Worm (Caenorhabditis elegans): Measurements from ENCODE around the gene npr-24.

npr-24 gene

DNA sequence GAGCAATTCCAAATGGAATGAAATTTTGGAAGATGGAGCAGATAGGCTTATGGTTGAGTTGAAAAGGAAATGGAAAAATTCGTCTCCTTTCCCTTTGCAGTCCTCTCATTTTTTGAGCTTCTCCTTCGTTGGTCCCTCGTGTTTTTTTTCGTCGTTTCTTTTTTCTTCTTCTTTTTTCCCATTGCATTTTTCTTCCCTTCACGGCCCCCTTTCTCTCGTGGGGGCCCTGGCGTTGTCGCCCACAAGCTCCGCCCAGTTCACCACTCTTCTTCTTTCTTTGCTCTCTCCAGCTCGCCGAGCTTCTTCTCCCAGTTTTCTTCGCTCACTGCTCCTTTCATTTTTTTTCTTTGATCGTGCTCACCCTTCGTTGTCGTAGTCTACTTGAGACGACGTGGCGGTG, 32.8 kb upstream of the npr-24 start:
- TF ChIP-seq ztf-1 (GFP tag; conservative IDR thresholded peaks at IDR 0.05) (no peak), ceh-16 (tag; optimal IDR thresholded peaks at IDR 0.05) (no peak), unc-55 (GFP tag; optimal IDR thresholded peaks at IDR 0.05) (peak; percentile 48), ztf-11 (tag; optimal IDR thresholded peaks at IDR 0.05) (no peak), sma-3 (GFP tag; optimal IDR thresholded peaks at IDR 0.05) (no peak), unc-39 (tag; optimal IDR thresholded peaks at IDR 0.05) (no peak), blmp-1 (tag; optimal IDR thresholded peaks at IDR 0.05; ENCODE audit: insufficient read depth) (no peak), zag-1 (tag; optimal IDR thresholded peaks at IDR 0.05) (peak; percentile 36), nhr-12 (tag; optimal IDR thresholded peaks at IDR 0.05) (no peak), nhr-25 (tag; optimal IDR thresholded peaks at IDR 0.05) (no peak), crh-2 (tag; optimal IDR thresholded peaks at IDR 0.05) (peak; percentile 47), sma-9 (GFP tag; optimal IDR thresholded peaks at IDR 0.05) (peak; percentile 4), sma-9 (tag; optimal IDR thresholded peaks at IDR 0.05) (no peak), mdl-1 (tag; optimal IDR thresholded peaks at IDR 0.05) (peak in 1 of 2 experiments; percentile 77), lin-11 (tag; optimal IDR thresholded peaks at IDR 0.05) (peak; percentile 12), lsy-2 (tag; optimal IDR thresholded peaks at IDR 0.05) (peak in 1 of 2 experiments; percentile 29), ztf-4 (tag; optimal IDR thresholded peaks at IDR 0.05) (no peak), snpc-4 (tag; optimal IDR thresholded peaks at IDR 0.05) (no peak), F13H6.1 (tag; optimal IDR thresholded peaks at IDR 0.05) (peak; percentile 52), Y55F3AM.14 (GFP tag; optimal IDR thresholded peaks at IDR 0.05) (peak; percentile 53), R02D3.7 (tag; optimal IDR thresholded peaks at IDR 0.05) (no peak), C34F6.9 (tag; optimal IDR thresholded peaks at IDR 0.05) (peak; percentile 24), sem-4 (tag; optimal IDR thresholded peaks at IDR 0.05) (peak; percentile 27)

- TF ChIP-seq unc-55 (GFP tag; optimal IDR thresholded peaks at IDR 0.05), result peak; percentile 25
- TF ChIP-seq lin-11 (tag; optimal IDR thresholded peaks at IDR 0.05), result no peak
- TF ChIP-seq ZK546.5 (tag; optimal IDR thresholded peaks at IDR 0.05), result no peak
- TF ChIP-seq lsy-2 (tag; optimal IDR thresholded peaks at IDR 0.05), result no peak
These were observed 31.7 kb upstream of the npr-24 start for ce11 chrX:17518293-17518692.

ce11 chrX:17517872-17518271, 31.2 kb upstream of the npr-24 start:
- TF ChIP-seq sma-3 (GFP tag; optimal IDR thresholded peaks at IDR 0.05) (no peak), peb-1 (tag; optimal IDR thresholded peaks at IDR 0.05) (no peak), nhr-237 (tag; optimal IDR thresholded peaks at IDR 0.05) (no peak), nhr-11 (tag; optimal IDR thresholded peaks at IDR 0.05) (no peak), C34F6.9 (tag; optimal IDR thresholded peaks at IDR 0.05) (no peak), nhr-10 (tag; optimal IDR thresholded peaks at IDR 0.05) (no peak), unc-39 (tag; optimal IDR thresholded peaks at IDR 0.05) (no peak), dmd-4 (tag; optimal IDR thresholded peaks at IDR 0.05) (no peak), crh-2 (tag; optimal IDR thresholded peaks at IDR 0.05) (no peak), sma-9 (GFP tag; optimal IDR thresholded peaks at IDR 0.05) (no peak), sma-9 (tag; optimal IDR thresholded peaks at IDR 0.05) (no peak), lin-13 (GFP tag; optimal IDR thresholded peaks at IDR 0.05) (no peak), egl-27 (tag; optimal IDR thresholded peaks at IDR 0.05) (no peak), skn-1 (tag; optimal IDR thresholded peaks at IDR 0.05) (no peak), nhr-12 (tag; optimal IDR thresholded peaks at IDR 0.05) (no peak), fos-1 (tag; optimal IDR thresholded peaks at IDR 0.05) (no peak), ZK546.5 (tag; optimal IDR thresholded peaks at IDR 0.05) (no peak), ztf-1 (GFP tag; conservative IDR thresholded peaks at IDR 0.05) (no peak), snpc-4 (tag; optimal IDR thresholded peaks at IDR 0.05) (no peak)

DNA sequence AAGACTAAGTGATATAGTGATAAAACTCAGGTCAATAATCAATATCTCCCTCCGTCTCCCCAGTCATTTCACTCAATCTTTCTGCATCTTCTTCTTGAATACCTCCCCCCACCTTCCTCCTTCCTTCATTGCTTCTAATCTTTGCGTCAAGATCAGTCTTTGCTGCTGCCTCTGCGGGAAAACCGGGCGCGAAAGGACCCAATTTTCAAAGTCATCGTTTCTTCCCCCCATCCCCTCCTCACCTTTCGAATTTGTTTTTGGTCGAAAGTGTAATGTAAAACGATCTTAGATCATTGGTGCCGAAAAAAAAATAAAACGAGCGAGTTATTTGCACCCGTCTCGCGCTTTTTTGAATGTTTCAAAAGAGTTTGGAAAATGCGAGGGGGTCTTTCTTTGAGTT, 30.3 kb upstream of the npr-24 start:
- no peak for TF ChIP-seq fos-1 (tag; optimal IDR thresholded peaks at IDR 0.05)
- TF ChIP-seq ceh-16 (tag; optimal IDR thresholded peaks at IDR 0.05), result no peak
- peak; percentile 31 for TF ChIP-seq sma-9 (GFP tag; optimal IDR thresholded peaks at IDR 0.05)
- no peak for TF ChIP-seq sma-9 (tag; optimal IDR thresholded peaks at IDR 0.05)
- TF ChIP-seq ztf-4 (tag; optimal IDR thresholded peaks at IDR 0.05), result no peak
- TF ChIP-seq mab-5 (tag; optimal IDR thresholded peaks at IDR 0.05), result no peak
- TF ChIP-seq zag-1 (tag; optimal IDR thresholded peaks at IDR 0.05), result no peak
- no peak for TF ChIP-seq ceh-82 (tag; optimal IDR thresholded peaks at IDR 0.05)
- TF ChIP-seq peb-1 (tag; optimal IDR thresholded peaks at IDR 0.05), result no peak
- TF ChIP-seq egl-27 (tag; optimal IDR thresholded peaks at IDR 0.05), result no peak
- TF ChIP-seq C34F6.9 (tag; optimal IDR thresholded peaks at IDR 0.05), result peak; percentile 5
- no peak for TF ChIP-seq nhr-77 (tag; optimal IDR thresholded peaks at IDR 0.05)
- no peak for TF ChIP-seq alr-1 (tag; optimal IDR thresholded peaks at IDR 0.05)
- no peak for TF ChIP-seq ztf-11 (tag; optimal IDR thresholded peaks at IDR 0.05)
- no peak for TF ChIP-seq nhr-129 (tag; optimal IDR thresholded peaks at IDR 0.05)
- TF ChIP-seq sma-3 (GFP tag; optimal IDR thresholded peaks at IDR 0.05), result no peak
- TF ChIP-seq nhr-10 (tag; optimal IDR thresholded peaks at IDR 0.05), result no peak
- TF ChIP-seq R02D3.7 (tag; optimal IDR thresholded peaks at IDR 0.05), result no peak
- no peak for TF ChIP-seq crh-2 (tag; optimal IDR thresholded peaks at IDR 0.05)
- peak; percentile 29 for TF ChIP-seq nhr-25 (tag; optimal IDR thresholded peaks at IDR 0.05)
- TF ChIP-seq lin-13 (GFP tag; optimal IDR thresholded peaks at IDR 0.05), result peak; percentile 18
- TF ChIP-seq aly-2 (tag; optimal IDR thresholded peaks at IDR 0.05), result no peak
- no peak for TF ChIP-seq nhr-11 (tag; optimal IDR thresholded peaks at IDR 0.05)
- no peak for TF ChIP-seq unc-55 (GFP tag; optimal IDR thresholded peaks at IDR 0.05)
- TF ChIP-seq elt-1 (tag; optimal IDR thresholded peaks at IDR 0.05), result no peak
- TF ChIP-seq nhr-237 (tag; optimal IDR thresholded peaks at IDR 0.05), result no peak
- TF ChIP-seq unc-62 (GFP tag; optimal IDR thresholded peaks at IDR 0.05), result no peak
- TF ChIP-seq F13H6.1 (tag; optimal IDR thresholded peaks at IDR 0.05), result no peak
- peak; percentile 36 for TF ChIP-seq nhr-21 (tag; optimal IDR thresholded peaks at IDR 0.05)
- no peak for TF ChIP-seq snpc-4 (tag; optimal IDR thresholded peaks at IDR 0.05)
- TF ChIP-seq dmd-4 (tag; optimal IDR thresholded peaks at IDR 0.05), result no peak
- no peak for TF ChIP-seq sem-4 (tag; optimal IDR thresholded peaks at IDR 0.05)
- TF ChIP-seq lin-11 (tag; optimal IDR thresholded peaks at IDR 0.05), result no peak
- TF ChIP-seq nhr-23 (tag; optimal IDR thresholded peaks at IDR 0.05), result no peak
- no peak for TF ChIP-seq ama-1 (optimal IDR thresholded peaks at IDR 0.05)

Data from whole organism, L2 larva.